Worm (Caenorhabditis elegans) whole organism, early embryonic: ENCODE results near the gene C35B1.8.

ENCODE experiments used
- aly-1 ChIP-seq: sonication (generic microtip); optimal IDR thresholded peaks from 2 replicates; lab custom pipeline; 2016; ENCODE audit warnings: missing genetic modification characterization, missing compliant biosample characterization
- ama-1 ChIP-seq: fragments of 150-350 bp; optimal IDR thresholded peaks from 2 replicates; lab custom pipeline; 2014
- ceh-36 ChIP-seq: sonication (generic microtip); optimal IDR thresholded peaks from 2 replicates; lab custom pipeline; 2016; ENCODE audit warnings: missing genetic modification characterization, inconsistent platforms, missing compliant biosample characterization
- ets-7 ChIP-seq: sonication (generic microtip); optimal IDR thresholded peaks from 2 replicates; lab custom pipeline; 2016; ENCODE audit warnings: missing genotype, missing genetic modification characterization, missing compliant biosample characterization
- flt-1 ChIP-seq: fragments of 200-800 bp; sonication (Bioruptor generic); IDR thresholded peaks from 2 replicates; pipeline ENCODE4 v1.3.6; 2022; ENCODE audit warnings: missing genetic modification characterization, missing compliant biosample characterization
- hmg-4 ChIP-seq: fragments of 200-800 bp; sonication (Bioruptor generic); optimal IDR thresholded peaks from 2 replicates; lab custom pipeline; 2018; ENCODE audit warnings: mild to moderate bottlenecking, missing genetic modification characterization, missing compliant biosample characterization
- pes-1 ChIP-seq: fragments of 200-800 bp; sonication (Bioruptor generic); IDR thresholded peaks from 2 replicates; pipeline ENCODE4 v1.3.6; 2022; ENCODE audit warnings: missing genetic modification reagents, missing genetic modification characterization, missing compliant biosample characterization
- scrt-1 ChIP-seq: fragments of 200-800 bp; sonication (Bioruptor generic); IDR thresholded peaks from 2 replicates; pipeline ENCODE4 v1.3.6; 2022; ENCODE audit warnings: missing genetic modification characterization, missing compliant biosample characterization
- tbx-11 ChIP-seq: fragments of 200-800 bp; sonication (Bioruptor generic); IDR thresholded peaks from 2 replicates; pipeline ENCODE4 v1.3.6; 2022; ENCODE audit warnings: missing genetic modification characterization, missing compliant biosample characterization

- TF ChIP-seq tbx-11: no peak
- TF ChIP-seq ama-1 (lab: Kevin White, UChicago): no peak
- no peak for TF ChIP-seq pes-1 (GFP tag; lab: Robert Waterston, UW)
- TF ChIP-seq ets-7: no peak
- TF ChIP-seq hmg-4 (GFP tag; lab: Kevin White, UChicago): no peak
- no peak for TF ChIP-seq aly-1 (tag; lab: Kevin White, UChicago)
- TF ChIP-seq flt-1 (GFP tag; lab: Robert Waterston, UW): no peak
- TF ChIP-seq scrt-1 (GFP tag; lab: Robert Waterston, UW): no peak
- TF ChIP-seq ceh-36: no peak
These were observed at the start of gene C35B1.8 for ce11 chrIV:4078901-4079300.
